Fruit fly (Drosophila melanogaster) whole organism: ENCODE results near the gene CG12768.

Source experiments
- EcR ChIP-seq, 2 experiments: fragments of >200 bp; optimal IDR thresholded peaks; 2 replicates each; lab custom pipeline; 2017; ENCODE audit warnings: missing biosample characterization in 2 of 2, missing genetic modification characterization in 2 of 2, missing genetic modification reagents in 2 of 2
- psq ChIP-seq: fragments of >200 bp; optimal IDR thresholded peaks from 2 replicates; lab custom pipeline; 2017
- usp ChIP-seq: fragments of >200 bp; optimal IDR thresholded peaks from 2 replicates; lab custom pipeline; 2017; ENCODE audit warnings: missing biosample characterization, missing genetic modification characterization, mixed read lengths

DNA sequence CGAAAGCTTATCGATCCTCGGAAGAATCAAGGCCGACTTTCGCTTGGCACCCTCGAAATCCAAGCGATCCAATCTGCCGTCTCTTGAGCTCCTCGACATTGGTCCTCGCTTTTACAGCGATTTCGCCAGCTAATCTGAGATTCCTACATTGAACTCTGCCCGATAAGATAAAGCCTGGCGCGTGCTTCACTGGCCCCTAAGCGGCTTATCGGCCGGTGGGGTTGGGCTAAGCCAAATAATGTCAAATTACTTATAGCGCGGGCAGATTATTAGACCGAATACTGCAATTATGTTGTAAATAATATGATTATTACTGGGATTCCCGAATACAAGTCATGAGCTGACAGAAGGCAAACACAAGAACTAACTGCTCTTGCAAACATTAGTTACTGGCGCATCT is 20.3 kb upstream of the CG12768 start:
- TF ChIP-seq usp (GFP tag; lab: Kevin White, UChicago): no peak
- TF ChIP-seq EcR (GFP tag; optimal IDR thresholded peaks at IDR 0.05; lab: Kevin White, UChicago): no peak
- TF ChIP-seq psq (lab: Kevin White, UChicago): no peak
